Worm (Caenorhabditis elegans) whole organism, L4 larva: Measurements from ENCODE around the gene ddx-19.

Experiments
- F44E2.7 ChIP-seq: fragments of 200-800 bp; sonication (Bioruptor generic); IDR thresholded peaks from 2 replicates; pipeline ENCODE4 v2.1.2; 2022; ENCODE audit warnings: missing genetic modification characterization, missing compliant biosample characterization
- Y48G9A.11 ChIP-seq: fragments of 200-800 bp; sonication (Bioruptor generic); IDR thresholded peaks from 2 replicates; pipeline ENCODE4 v1.3.6; 2022; ENCODE audit warnings: missing genetic modification reagents, missing genetic modification characterization, missing compliant biosample characterization
- ZK546.5 ChIP-seq, 2 experiments: sonication (generic microtip); optimal IDR thresholded peaks; 2 replicates each; lab custom pipeline; 2017; ENCODE audit warnings: missing biosample characterization in 2 of 2, missing genetic modification characterization in 2 of 2
- ama-1 ChIP-seq: fragments of 150-350 bp; optimal IDR thresholded peaks from 2 replicates; lab custom pipeline; 2014; ENCODE audit warnings: inconsistent platforms, mixed read lengths
- ctbp-1 ChIP-seq: fragments of 200-800 bp; sonication (Bioruptor generic); IDR thresholded peaks from 2 replicates; pipeline ENCODE4 v1.3.6; 2022; ENCODE audit warnings: missing genetic modification reagents, missing genetic modification characterization, missing compliant biosample characterization
- fos-1 ChIP-seq: fragments of 150-350 bp; optimal IDR thresholded peaks from 2 replicates; lab custom pipeline; 2014; ENCODE audit warnings: missing biosample characterization, missing genetic modification characterization
- jun-1 ChIP-seq: fragments of 150-350 bp; optimal IDR thresholded peaks from 2 replicates; lab custom pipeline; 2014; ENCODE audit warnings: missing biosample characterization, missing genetic modification reagents, missing genetic modification characterization
- mes-2 ChIP-seq: sonication (generic microtip); optimal IDR thresholded peaks from 2 replicates; lab custom pipeline; 2016; ENCODE audit warnings: missing genotype, mild to moderate bottlenecking, missing genetic modification characterization, missing compliant biosample characterization; ENCODE audit not compliant: poor library complexity, severe bottlenecking
- nhr-102 ChIP-seq: sonication (generic microtip); optimal IDR thresholded peaks from 2 replicates; lab custom pipeline; 2016; ENCODE audit warnings: mild to moderate bottlenecking, missing genetic modification characterization, moderate library complexity, missing compliant biosample characterization

- TF ChIP-seq jun-1 (tag; lab: Kevin White, UChicago) (no peak), Y48G9A.11 (GFP tag; lab: Robert Waterston, UW) (no peak), fos-1 (tag; lab: Kevin White, UChicago) (no peak), ctbp-1 (no peak), ama-1 (no peak), mes-2 (tag; lab: Kevin White, UChicago) (no peak), F44E2.7 (GFP tag; lab: Robert Waterston, UW) (no peak), ZK546.5 (tag; optimal IDR thresholded peaks at IDR 0.05; lab: Kevin White, UChicago) (no peak), nhr-102 (no peak)
Observed at ce11 chrII:8920315-8920714, 35.6 kb downstream of the ddx-19 start.
